Worm (Caenorhabditis elegans) whole organism, L3 larva: ENCODE data around the gene C28H8.3.

Source experiments
- R02D3.7 ChIP-seq: fragments of 150-350 bp; optimal IDR thresholded peaks from 2 replicates; lab custom pipeline; 2014; ENCODE audit warnings: missing biosample characterization, missing genetic modification characterization
- ZK546.5 ChIP-seq: sonication (generic microtip); optimal IDR thresholded peaks from 2 replicates; lab custom pipeline; 2017; ENCODE audit warnings: missing biosample characterization, missing genetic modification characterization
- aly-2 ChIP-seq: fragments of 150-350 bp; optimal IDR thresholded peaks from 2 replicates; lab custom pipeline; 2014; ENCODE audit warnings: missing biosample characterization, missing genetic modification characterization
- ama-1 ChIP-seq: fragments of 150-350 bp; optimal IDR thresholded peaks from 2 replicates; lab custom pipeline; 2018
- ceh-16 ChIP-seq: sonication (generic microtip); optimal IDR thresholded peaks from 2 replicates; lab custom pipeline; 2017; ENCODE audit warnings: missing biosample characterization, missing genetic modification characterization
- ceh-82 ChIP-seq: fragments of 150-350 bp; optimal IDR thresholded peaks from 2 replicates; lab custom pipeline; 2014; ENCODE audit warnings: missing biosample characterization, missing genetic modification characterization
- daf-12 ChIP-seq: fragments of 150-350 bp; optimal IDR thresholded peaks from 2 replicates; lab custom pipeline; 2014; ENCODE audit warnings: missing biosample characterization, missing genetic modification reagents, missing genetic modification characterization
- egl-27 ChIP-seq: sonication (generic microtip); optimal IDR thresholded peaks from 4 replicates; lab custom pipeline; 2017; ENCODE audit warnings: missing biosample characterization, missing genetic modification reagents, missing genetic modification characterization
- elt-2 ChIP-seq: sonication (generic microtip); optimal IDR thresholded peaks from 2 replicates; lab custom pipeline; 2016; ENCODE audit warnings: missing genetic modification reagents, mild to moderate bottlenecking, missing genetic modification characterization, missing compliant biosample characterization
- eor-1 ChIP-seq, 2 experiments: fragments of 150-350 bp; optimal IDR thresholded peaks; 2 replicates each; lab custom pipeline; 2014 to 2018; ENCODE audit warnings: missing biosample characterization in 2 of 2, missing genetic modification characterization in 2 of 2
- fkh-10 ChIP-seq: sonication (generic microtip); optimal IDR thresholded peaks from 2 replicates; lab custom pipeline; 2017; ENCODE audit warnings: missing biosample characterization, missing genetic modification reagents, missing genetic modification characterization
- fkh-2 ChIP-seq: fragments of 150-350 bp; optimal IDR thresholded peaks from 2 replicates; lab custom pipeline; 2014; ENCODE audit warnings: missing biosample characterization, missing genetic modification reagents, missing genetic modification characterization
- fos-1 ChIP-seq: fragments of 150-350 bp; optimal IDR thresholded peaks from 2 replicates; lab custom pipeline; 2014; ENCODE audit warnings: missing biosample characterization, missing genetic modification characterization
- hmg-11 ChIP-seq: sonication (generic microtip); optimal IDR thresholded peaks from 2 replicates; lab custom pipeline; 2016; ENCODE audit warnings: missing genetic modification characterization, missing compliant biosample characterization
- jun-1 ChIP-seq: fragments of 150-350 bp; optimal IDR thresholded peaks from 2 replicates; lab custom pipeline; 2014; ENCODE audit warnings: missing biosample characterization, missing genetic modification reagents, missing genetic modification characterization
- lin-15B ChIP-seq: fragments of 150-350 bp; optimal IDR thresholded peaks from 2 replicates; lab custom pipeline; 2014; ENCODE audit warnings: missing biosample characterization, missing genetic modification characterization
- lin-39 ChIP-seq: fragments of 150-350 bp; optimal IDR thresholded peaks from 2 replicates; lab custom pipeline; 2018; ENCODE audit warnings: missing biosample characterization, missing genetic modification reagents, missing genetic modification characterization
- lsy-12 ChIP-seq: sonication (generic microtip); optimal IDR thresholded peaks from 2 replicates; lab custom pipeline; 2016; ENCODE audit warnings: mild to moderate bottlenecking, missing genetic modification characterization, missing compliant biosample characterization
- mdl-1 ChIP-seq: fragments of 150-350 bp; optimal IDR thresholded peaks from 2 replicates; lab custom pipeline; 2014; ENCODE audit warnings: missing biosample characterization, missing genetic modification characterization
- mml-1 ChIP-seq: fragments of 150-350 bp; sonication (generic microtip); optimal IDR thresholded peaks from 3 replicates; lab custom pipeline; 2014; ENCODE audit warnings: missing biosample characterization, missing genetic modification characterization
- nfya-1 ChIP-seq: sonication (generic microtip); optimal IDR thresholded peaks from 2 replicates; lab custom pipeline; 2017; ENCODE audit warnings: missing genetic modification characterization, mild to moderate bottlenecking, missing compliant biosample characterization, antibody characterized with exemption, moderate library complexity; ENCODE audit not compliant: insufficient read depth
- nhr-12 ChIP-seq: fragments of 150-350 bp; optimal IDR thresholded peaks from 2 replicates; lab custom pipeline; 2014; ENCODE audit warnings: missing biosample characterization, missing genetic modification characterization
- nhr-23 ChIP-seq: fragments of 150-350 bp; optimal IDR thresholded peaks from 2 replicates; lab custom pipeline; 2014; ENCODE audit warnings: missing biosample characterization, missing genetic modification reagents, missing genetic modification characterization
- nhr-237 ChIP-seq: fragments of 150-350 bp; optimal IDR thresholded peaks from 2 replicates; lab custom pipeline; 2014; ENCODE audit warnings: missing biosample characterization, missing genetic modification characterization
- nhr-25 ChIP-seq: sonication (generic microtip); optimal IDR thresholded peaks from 2 replicates; lab custom pipeline; 2017; ENCODE audit warnings: missing biosample characterization, missing genetic modification characterization
- nhr-28 ChIP-seq: fragments of 150-350 bp; optimal IDR thresholded peaks from 2 replicates; lab custom pipeline; 2014; ENCODE audit warnings: missing biosample characterization, missing genetic modification characterization
- nhr-43 ChIP-seq: sonication (generic microtip); optimal IDR thresholded peaks from 2 replicates; lab custom pipeline; 2016; ENCODE audit warnings: mild to moderate bottlenecking, missing genetic modification characterization, missing compliant biosample characterization; ENCODE audit not compliant: poor library complexity, severe bottlenecking
- nhr-67 ChIP-seq: fragments of 150-350 bp; optimal IDR thresholded peaks from 2 replicates; lab custom pipeline; 2014; ENCODE audit warnings: missing biosample characterization, missing genetic modification characterization
- nhr-76 ChIP-seq: fragments of 150-350 bp; sonication (generic microtip); optimal IDR thresholded peaks from 5 replicates; lab custom pipeline; 2014; ENCODE audit warnings: missing biosample characterization, missing genetic modification characterization
- nhr-77 ChIP-seq: fragments of 150-350 bp; optimal IDR thresholded peaks from 2 replicates; lab custom pipeline; 2014; ENCODE audit warnings: missing biosample characterization, missing genetic modification characterization
- pha-4 ChIP-seq: fragments of 150-350 bp; optimal IDR thresholded peaks from 2 replicates; lab custom pipeline; 2014; ENCODE audit warnings: missing biosample characterization, missing genetic modification reagents, missing genetic modification characterization
- pqm-1 ChIP-seq: fragments of 150-350 bp; optimal IDR thresholded peaks from 2 replicates; lab custom pipeline; 2017; ENCODE audit warnings: missing biosample characterization, missing genetic modification characterization, inconsistent platforms
- sea-2 ChIP-seq: fragments of 150-350 bp; sonication (generic microtip); optimal IDR thresholded peaks from 4 replicates; lab custom pipeline; 2014; ENCODE audit warnings: missing biosample characterization, missing genetic modification reagents, missing genetic modification characterization
- skn-1 ChIP-seq: fragments of 150-350 bp; optimal IDR thresholded peaks from 2 replicates; lab custom pipeline; 2014; ENCODE audit warnings: missing biosample characterization, missing genetic modification characterization
- snpc-4 ChIP-seq: fragments of 150-350 bp; optimal IDR thresholded peaks from 2 replicates; lab custom pipeline; 2014; ENCODE audit warnings: missing biosample characterization, missing genetic modification characterization
- tbx-2 ChIP-seq: sonication (generic microtip); optimal IDR thresholded peaks from 2 replicates; lab custom pipeline; 2016; ENCODE audit warnings: mild to moderate bottlenecking, missing genetic modification characterization, missing compliant biosample characterization
- unc-39 ChIP-seq: sonication (generic microtip); optimal IDR thresholded peaks from 4 replicates; lab custom pipeline; 2017; ENCODE audit warnings: missing biosample characterization, missing genetic modification characterization
- unc-62 ChIP-seq: fragments of 150-350 bp; sonication (generic microtip); optimal IDR thresholded peaks from 4 replicates; lab custom pipeline; 2014; ENCODE audit warnings: missing biosample characterization, missing genetic modification reagents, missing genetic modification characterization
- zag-1 ChIP-seq: fragments of 150-350 bp; optimal IDR thresholded peaks from 2 replicates; lab custom pipeline; 2014; ENCODE audit warnings: missing biosample characterization, missing genetic modification characterization

Gene C28H8.3

ce11 chrIII:5938013-5938412 is 29.5 kb downstream of the C28H8.3 start (continued):
- peak; percentile 78 for TF ChIP-seq nhr-43 (tag; lab: Kevin White, UChicago)
- TF ChIP-seq jun-1 (tag; lab: Kevin White, UChicago) = peak; percentile 21
- no peak for TF ChIP-seq lin-15B (tag; lab: Kevin White, UChicago)
- no peak for TF ChIP-seq fkh-2
- TF ChIP-seq unc-62 (GFP tag; lab: Kevin White, UChicago) = peak; percentile 93
- peak in 1 of 2 experiments; percentile 54 for TF ChIP-seq eor-1 (tag; optimal IDR thresholded peaks at IDR 0.05; lab: Kevin White, UChicago)
- TF ChIP-seq aly-2 = no peak
- TF ChIP-seq nhr-67 (tag; lab: Kevin White, UChicago) = no peak
- no peak for TF ChIP-seq nhr-28 (tag; lab: Kevin White, UChicago)
- TF ChIP-seq unc-39 (tag; lab: Kevin White, UChicago) = no peak
- peak; percentile 38 for TF ChIP-seq tbx-2 (tag; lab: Kevin White, UChicago)
- TF ChIP-seq hmg-11 (tag; lab: Kevin White, UChicago) = peak; percentile 6
- TF ChIP-seq snpc-4 (tag; lab: Kevin White, UChicago) = peak; percentile 40
- no peak for TF ChIP-seq nhr-76
- no peak for TF ChIP-seq pqm-1 (tag; lab: Kevin White, UChicago)
- no peak for TF ChIP-seq ZK546.5
- TF ChIP-seq skn-1 (tag; lab: Kevin White, UChicago) = peak; percentile 62

ce11 chrIII:5938790-5939452 is 30.4 kb downstream of the C28H8.3 start:
- TF ChIP-seq pqm-1 (tag; lab: Kevin White, UChicago) (peak; percentile 61), pha-4 (tag; lab: Kevin White, UChicago) (peak; percentile 57), lin-39 (tag; lab: Kevin White, UChicago) (peak; percentile 13), sea-2 (GFP tag; lab: Kevin White, UChicago) (no peak), nhr-28 (tag; lab: Kevin White, UChicago) (no peak), elt-2 (peak; percentile 69), zag-1 (no peak)

ce11 chrIII:5939453-5940296 is 31.2 kb downstream of the C28H8.3 start, which contains the start of gene ubq-1:
TSS of gene ubq-1 (plus strand) at chrIII:5940254.
- TF ChIP-seq nhr-25 (tag; lab: Kevin White, UChicago) (peak; percentile 64), nhr-67 (tag; lab: Kevin White, UChicago) (no peak), ceh-82 (peak; percentile 15), elt-2 (peak; percentile 15), lin-39 (tag; lab: Kevin White, UChicago) (no peak), nfya-1 (tag; lab: Kevin White, UChicago) (peak; percentile 24), ama-1 (lab: Kevin White, UChicago) (peak; percentile 59), unc-62 (GFP tag; lab: Kevin White, UChicago) (no peak), pha-4 (tag; lab: Kevin White, UChicago) (peak; percentile 61), hmg-11 (tag; lab: Kevin White, UChicago) (peak; percentile 28), egl-27 (peak; percentile 15), nhr-23 (tag; lab: Kevin White, UChicago) (peak; percentile 7), nhr-77 (tag; lab: Kevin White, UChicago) (no peak), nhr-12 (tag; lab: Kevin White, UChicago) (no peak), tbx-2 (tag; lab: Kevin White, UChicago) (no peak), mml-1 (tag; lab: Kevin White, UChicago) (no peak)
- TF ChIP-seq, all 47 proteins: peak for 9

ce11 chrIII:5940525-5940974 is 32.0 kb downstream of the C28H8.3 start:
- TF ChIP-seq nhr-23 (tag; lab: Kevin White, UChicago) (peak; percentile 63), zag-1 (no peak), fos-1 (tag; lab: Kevin White, UChicago) (no peak), R02D3.7 (tag; lab: Kevin White, UChicago) (peak; percentile 30), lin-39 (tag; lab: Kevin White, UChicago) (peak; percentile 95), nhr-76 (no peak), elt-2 (peak; percentile 52), tbx-2 (tag; lab: Kevin White, UChicago) (peak; percentile 12), snpc-4 (tag; lab: Kevin White, UChicago) (no peak), mml-1 (tag; lab: Kevin White, UChicago) (no peak), nhr-12 (tag; lab: Kevin White, UChicago) (no peak), nfya-1 (tag; lab: Kevin White, UChicago) (peak; percentile 78), nhr-28 (tag; lab: Kevin White, UChicago) (no peak), fkh-10 (GFP tag; lab: Kevin White, UChicago) (peak; percentile 78), unc-39 (tag; lab: Kevin White, UChicago) (no peak), fkh-2 (no peak), sea-2 (GFP tag; lab: Kevin White, UChicago) (peak; percentile 76), pha-4 (tag; lab: Kevin White, UChicago) (no peak), nhr-77 (tag; lab: Kevin White, UChicago) (no peak), lin-15B (tag; lab: Kevin White, UChicago) (no peak), ceh-16 (no peak), ama-1 (lab: Kevin White, UChicago) (peak; percentile 97), skn-1 (tag; lab: Kevin White, UChicago) (no peak), mdl-1 (tag; lab: Kevin White, UChicago) (peak; percentile 78), ceh-82 (no peak), nhr-237 (no peak), unc-62 (GFP tag; lab: Kevin White, UChicago) (no peak), lsy-12 (tag; lab: Kevin White, UChicago) (peak; percentile 3), daf-12 (tag; lab: Kevin White, UChicago) (no peak), eor-1 (tag; optimal IDR thresholded peaks at IDR 0.05; lab: Kevin White, UChicago) (no peak)
